Fruit fly (Drosophila melanogaster): Measurements from ENCODE around the gene NimB4.

NimB4 gene

DNA sequence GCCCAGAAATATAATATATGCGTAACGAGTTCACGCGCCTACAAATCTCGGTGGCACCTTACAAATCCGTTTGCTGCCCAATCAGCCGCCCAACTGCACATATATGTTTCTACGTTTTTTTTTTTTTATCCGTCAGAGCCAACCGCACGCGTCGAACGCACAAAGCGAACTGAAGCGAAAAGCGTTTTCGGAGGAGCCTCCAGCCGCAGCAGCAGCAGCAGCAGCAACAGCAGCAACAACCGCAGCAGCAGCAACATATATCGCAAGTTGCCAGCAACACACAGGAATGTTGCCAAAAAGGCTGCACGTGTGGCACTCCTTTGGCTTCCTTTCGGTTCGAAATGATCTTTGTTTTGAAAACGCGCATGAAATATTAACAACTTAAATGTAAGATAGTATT lies 31.3 kb upstream of the NimB4 start, which contains the start of gene rk:
Gene rk, minus strand, starts transcription at position 171 of the 400 bp plus-strand sequence.
- peak; percentile 65 for TF ChIP-seq Dfd (GFP tag; optimal IDR thresholded peaks at IDR 0.05)
- no peak for TF ChIP-seq CG9705 (GFP tag; optimal IDR thresholded peaks at IDR 0.05)

DNA sequence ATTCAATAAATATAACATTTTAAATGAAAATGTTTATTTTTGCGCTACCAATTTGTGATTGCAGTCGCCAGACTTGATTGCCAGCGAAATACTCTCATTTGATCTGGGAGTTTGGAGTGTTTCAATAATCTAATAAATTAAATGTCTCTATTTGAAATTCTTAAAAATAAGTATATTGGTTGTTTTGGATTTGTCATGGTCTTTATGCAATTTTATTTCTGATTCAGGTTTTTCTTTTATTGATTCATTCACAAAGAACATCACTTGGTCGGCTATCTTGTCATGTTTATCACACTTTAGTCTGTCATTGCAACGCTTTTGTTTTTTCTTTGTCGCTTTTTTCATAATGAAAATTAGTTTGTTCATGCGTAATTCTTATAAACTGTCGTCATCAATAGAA lies 29.2 kb upstream of the NimB4 start:
- TF ChIP-seq usp (GFP tag; optimal IDR thresholded peaks at IDR 0.05) (no peak), dl (GFP tag; optimal IDR thresholded peaks at IDR 0.05; ENCODE audit: insufficient read depth in 1 of 2, partially characterized antibody in 2 of 2) (no peak), brk (GFP tag; optimal IDR thresholded peaks at IDR 0.05) (no peak), foxo (GFP tag; optimal IDR thresholded peaks at IDR 0.05) (peak in 1 of 2 experiments; percentile 36), Rel (GFP tag; optimal IDR thresholded peaks at IDR 0.05) (no peak), Rel (tag; optimal IDR thresholded peaks at IDR 0.05) (no peak), sage (GFP tag; optimal IDR thresholded peaks at IDR 0.05) (peak; percentile 6), h (GFP tag; optimal IDR thresholded peaks at IDR 0.05) (peak; percentile 34), HLH106 (tag; optimal IDR thresholded peaks at IDR 0.05) (peak; percentile 63), lola (GFP tag; optimal IDR thresholded peaks at IDR 0.05) (no peak), dsf (GFP tag; optimal IDR thresholded peaks at IDR 0.05; ENCODE audit: borderline replicate concordance) (no peak), psq (GFP tag; optimal IDR thresholded peaks at IDR 0.05) (no peak), rgr (GFP tag; optimal IDR thresholded peaks at IDR 0.05) (peak; percentile 19), br (GFP tag; optimal IDR thresholded peaks at IDR 0.05) (no peak), Abd-B (GFP tag; optimal IDR thresholded peaks at IDR 0.05) (no peak), Sp1 (GFP tag; optimal IDR thresholded peaks at IDR 0.05) (no peak), dmrt93B (GFP tag; optimal IDR thresholded peaks at IDR 0.05) (no peak), woc (GFP tag; optimal IDR thresholded peaks at IDR 0.05) (no peak), pan (optimal IDR thresholded peaks at IDR 0.05) (no peak), GATAd (GFP tag; optimal IDR thresholded peaks at IDR 0.05) (no peak), ey (GFP tag; optimal IDR thresholded peaks at IDR 0.05) (no peak), sv (GFP tag; optimal IDR thresholded peaks at IDR 0.05) (no peak), Hr83 (GFP tag; optimal IDR thresholded peaks at IDR 0.05; ENCODE audit: poor library complexity, severe bottlenecking) (no peak), Vsx2 (GFP tag; optimal IDR thresholded peaks at IDR 0.05; ENCODE audit: partially characterized antibody) (no peak), N (GFP tag; optimal IDR thresholded peaks at IDR 0.05) (no peak), tai (GFP tag; optimal IDR thresholded peaks at IDR 0.05) (no peak)

DNA sequence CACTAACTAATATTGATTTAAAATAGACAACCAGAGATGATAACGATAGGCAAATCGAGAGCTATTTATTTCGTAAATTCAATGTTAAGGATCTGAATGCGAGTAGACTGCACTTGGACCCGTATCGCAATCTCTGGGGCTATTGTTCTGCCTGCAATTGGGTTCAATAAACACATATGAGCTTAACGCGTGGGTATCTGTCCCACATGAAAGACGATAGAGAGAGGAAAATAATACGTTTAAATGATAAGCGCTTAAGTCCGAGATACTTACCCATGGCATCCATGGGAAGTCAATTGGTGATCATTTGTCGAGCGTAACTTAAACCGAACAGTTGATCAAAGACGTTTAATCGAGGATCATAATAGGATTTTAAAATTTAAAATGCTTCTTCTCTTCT lies 10.1 kb upstream of the NimB4 start, which contains the start of gene NimC2:
Gene NimC2, plus strand, starts transcription at position 301 of the 400 bp plus-strand sequence.
- TF ChIP-seq Dfd (GFP tag; optimal IDR thresholded peaks at IDR 0.05) (no peak), jim (GFP tag; optimal IDR thresholded peaks at IDR 0.05) (no peak), br (GFP tag; optimal IDR thresholded peaks at IDR 0.05) (no peak), sage (GFP tag; optimal IDR thresholded peaks at IDR 0.05) (no peak), Hr83 (GFP tag; optimal IDR thresholded peaks at IDR 0.05; ENCODE audit: poor library complexity, severe bottlenecking) (no peak), sv (GFP tag; optimal IDR thresholded peaks at IDR 0.05) (no peak), Abd-B (GFP tag; optimal IDR thresholded peaks at IDR 0.05) (no peak), psq (GFP tag; optimal IDR thresholded peaks at IDR 0.05) (no peak), fru (GFP tag; optimal IDR thresholded peaks at IDR 0.05) (no peak), Rel (GFP tag; optimal IDR thresholded peaks at IDR 0.05) (no peak), Rel (tag; optimal IDR thresholded peaks at IDR 0.05) (no peak), Hnf4 (GFP tag; optimal IDR thresholded peaks at IDR 0.05) (no peak), CG32264 (GFP tag; optimal IDR thresholded peaks at IDR 0.05) (no peak), h (GFP tag; optimal IDR thresholded peaks at IDR 0.05) (no peak), dsf (GFP tag; optimal IDR thresholded peaks at IDR 0.05; ENCODE audit: borderline replicate concordance) (no peak), GATAd (GFP tag; optimal IDR thresholded peaks at IDR 0.05) (no peak), Mio (GFP tag; optimal IDR thresholded peaks at IDR 0.05) (no peak), woc (GFP tag; optimal IDR thresholded peaks at IDR 0.05) (no peak), HLH106 (tag; optimal IDR thresholded peaks at IDR 0.05) (no peak), Sp1 (GFP tag; optimal IDR thresholded peaks at IDR 0.05) (no peak)

DNA sequence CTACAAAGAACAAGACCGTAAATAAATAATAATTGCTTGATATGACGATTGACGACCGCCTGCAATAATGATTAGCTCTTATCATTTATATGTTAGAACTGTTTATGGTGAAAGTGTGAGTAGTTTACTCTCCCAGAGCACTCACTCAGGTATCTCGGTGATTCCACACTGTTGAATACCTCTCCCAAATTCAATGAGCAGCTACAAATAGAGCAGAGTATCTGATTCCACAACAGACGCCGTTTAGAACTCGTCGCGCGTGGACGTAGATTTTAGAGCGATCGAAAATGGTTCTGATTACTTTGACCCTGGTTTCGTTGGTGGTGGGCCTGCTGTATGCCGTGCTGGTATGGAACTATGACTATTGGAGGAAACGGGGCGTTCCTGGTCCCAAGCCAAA lies 7.3 kb upstream of the NimB4 start, which contains the start of gene Cyp28a5:
Gene Cyp28a5, plus strand, starts transcription at position 230 of the 400 bp plus-strand sequence.
- no peak for TF ChIP-seq HLH106 (tag; optimal IDR thresholded peaks at IDR 0.05)
- no peak for TF ChIP-seq Mio (GFP tag; optimal IDR thresholded peaks at IDR 0.05)
- TF ChIP-seq Dfd (GFP tag; optimal IDR thresholded peaks at IDR 0.05), result no peak
- no peak for TF ChIP-seq dsf (GFP tag; optimal IDR thresholded peaks at IDR 0.05; ENCODE audit: borderline replicate concordance)
- no peak for TF ChIP-seq Rel (GFP tag; optimal IDR thresholded peaks at IDR 0.05)
- no peak for TF ChIP-seq Rel (tag; optimal IDR thresholded peaks at IDR 0.05)
- TF ChIP-seq sage (GFP tag; optimal IDR thresholded peaks at IDR 0.05), result no peak
- no peak for TF ChIP-seq GATAd (GFP tag; optimal IDR thresholded peaks at IDR 0.05)
- TF ChIP-seq Dif (GFP tag; optimal IDR thresholded peaks at IDR 0.05; ENCODE audit: partially characterized antibody), result no peak

All from whole organism, wandering third instar larva.